Worm (Caenorhabditis elegans): Measurements from ENCODE around the gene F54D10.9.

- TF ChIP-seq ama-1 (optimal IDR thresholded peaks at IDR 0.05) (no peak), nhr-11 (tag; optimal IDR thresholded peaks at IDR 0.05) (no peak), pha-4 (GFP tag; IDR thresholded peaks at IDR 0.05) (no peak), pha-4 (tag; optimal IDR thresholded peaks at IDR 0.05) (no peak), zag-1 (tag; optimal IDR thresholded peaks at IDR 0.05) (no peak), pqm-1 (tag; optimal IDR thresholded peaks at IDR 0.05) (no peak), egl-27 (tag; optimal IDR thresholded peaks at IDR 0.05) (no peak), ceh-32 (tag; optimal IDR thresholded peaks at IDR 0.05; ENCODE audit: poor library complexity) (no peak), nhr-48 (tag; optimal IDR thresholded peaks at IDR 0.05) (no peak), attf-4 (tag; optimal IDR thresholded peaks at IDR 0.05) (no peak), ces-1 (GFP tag; optimal IDR thresholded peaks at IDR 0.05) (no peak), ceh-82 (tag; optimal IDR thresholded peaks at IDR 0.05) (no peak), ceh-44 (GFP tag; IDR thresholded peaks at IDR 0.05) (no peak), F37D6.2 (tag; optimal IDR thresholded peaks at IDR 0.05) (no peak)
Observed at ce11 chrII:3805518-3805917, 26.8 kb downstream of the F54D10.9 start.

Data from whole organism, L4 larva.